Worm (Caenorhabditis elegans) whole organism, L4 larva: Measurements from ENCODE around the gene vps-2.

Experiments
- F49E8.2 ChIP-seq: sonication (generic microtip); optimal IDR thresholded peaks from 2 replicates; lab custom pipeline; 2016; ENCODE audit warnings: missing compliant biosample characterization, mild to moderate bottlenecking, missing genetic modification characterization, borderline replicate concordance
- R02D3.7 ChIP-seq: fragments of 150-350 bp; sonication (generic microtip); optimal IDR thresholded peaks from 3 replicates; lab custom pipeline; 2014; ENCODE audit warnings: missing biosample characterization, missing genetic modification characterization
- Y48G9A.11 ChIP-seq: fragments of 200-800 bp; sonication (Bioruptor generic); IDR thresholded peaks from 2 replicates; pipeline ENCODE4 v1.3.6; 2022; ENCODE audit warnings: missing genetic modification reagents, missing genetic modification characterization, missing compliant biosample characterization
- aha-1 ChIP-seq: fragments of 150-350 bp; peaks from one replicate; lab custom pipeline; 2014; ENCODE audit warnings: missing biosample characterization, missing genetic modification characterization
- ama-1 ChIP-seq: fragments of 150-350 bp; optimal IDR thresholded peaks from 2 replicates; lab custom pipeline; 2014; ENCODE audit warnings: inconsistent platforms, mixed read lengths
- ceh-44 ChIP-seq: fragments of 200-800 bp; sonication (Bioruptor generic); IDR thresholded peaks from 2 replicates; pipeline ENCODE4 v1.3.6; 2022; ENCODE audit warnings: missing genetic modification reagents, missing genetic modification characterization, missing compliant biosample characterization
- ceh-82 ChIP-seq: sonication (generic microtip); optimal IDR thresholded peaks from 2 replicates; lab custom pipeline; 2017; ENCODE audit warnings: missing biosample characterization, missing genetic modification characterization
- ces-1 ChIP-seq: fragments of 150-350 bp; sonication (generic microtip); optimal IDR thresholded peaks from 4 replicates; lab custom pipeline; 2014; ENCODE audit warnings: missing biosample characterization, missing genetic modification reagents, missing genetic modification characterization
- cey-2 ChIP-seq: sonication (generic microtip); optimal IDR thresholded peaks from 3 replicates; lab custom pipeline; 2017; ENCODE audit warnings: missing genetic modification characterization, mild to moderate bottlenecking, missing compliant biosample characterization, antibody characterized with exemption, borderline replicate concordance; ENCODE audit not compliant: insufficient read depth
- daf-16 ChIP-seq, 3 experiments: sonication (generic microtip); optimal IDR thresholded peaks; 2 replicates each; lab custom pipeline; 2016 to 2017; ENCODE audit warnings: missing genetic modification characterization in 3 of 3, missing genetic modification reagents in 3 of 3, mild to moderate bottlenecking in 2 of 3, missing compliant biosample characterization in 2 of 3, missing biosample characterization in 1 of 3, moderate library complexity in 1 of 3
- daf-19 ChIP-seq: fragments of 200-800 bp; sonication (Bioruptor generic); conservative IDR thresholded peaks from 2 replicates; pipeline ENCODE4 v1.3.6; 2022; ENCODE audit warnings: missing genetic modification characterization, missing compliant biosample characterization
- dmd-6 ChIP-seq: fragments of 200-800 bp; sonication (Bioruptor generic); IDR thresholded peaks from 2 replicates; pipeline ENCODE4 v1.3.6; 2022; ENCODE audit warnings: missing genetic modification reagents, missing genetic modification characterization, missing compliant biosample characterization
- dmd-8 ChIP-seq: fragments of 200-800 bp; sonication (Bioruptor generic); IDR thresholded peaks from 2 replicates; pipeline ENCODE4 v1.3.6; 2022; ENCODE audit warnings: missing genetic modification characterization, missing compliant biosample characterization
- dpl-1 ChIP-seq: fragments of 150-350 bp; optimal IDR thresholded peaks from 2 replicates; lab custom pipeline; 2014; ENCODE audit warnings: missing biosample characterization, missing genetic modification reagents, missing genetic modification characterization
- egl-27 ChIP-seq: sonication (generic microtip); optimal IDR thresholded peaks from 3 replicates; lab custom pipeline; 2017; ENCODE audit warnings: missing biosample characterization, missing genetic modification reagents, missing genetic modification characterization
- egl-43 ChIP-seq: fragments of 200-800 bp; sonication (Bioruptor generic); IDR thresholded peaks from 2 replicates; pipeline ENCODE4 v1.3.6; 2022; ENCODE audit warnings: missing genetic modification reagents, missing genetic modification characterization, missing compliant biosample characterization
- fos-1 ChIP-seq: fragments of 150-350 bp; optimal IDR thresholded peaks from 2 replicates; lab custom pipeline; 2014; ENCODE audit warnings: missing biosample characterization, missing genetic modification characterization
- hlh-11 ChIP-seq: fragments of 200-800 bp; sonication (Bioruptor generic); optimal IDR thresholded peaks from 2 replicates; lab custom pipeline; 2018; ENCODE audit warnings: mild to moderate bottlenecking, missing genetic modification characterization, missing compliant biosample characterization
- hlh-30 ChIP-seq: sonication (generic microtip); optimal IDR thresholded peaks from 2 replicates; lab custom pipeline; 2017; ENCODE audit warnings: antibody characterized with exemption, mild to moderate bottlenecking, missing genetic modification characterization, missing compliant biosample characterization; ENCODE audit not compliant: insufficient read depth
- hmg-1.1 ChIP-seq: fragments of 200-800 bp; sonication (Bioruptor generic); IDR thresholded peaks from 2 replicates; pipeline ENCODE4 v1.3.6; 2022; ENCODE audit warnings: missing genetic modification reagents, missing genetic modification characterization, missing compliant biosample characterization
- lim-7 ChIP-seq: fragments of 200-800 bp; sonication (Bioruptor generic); IDR thresholded peaks from 2 replicates; pipeline ENCODE4 v1.3.6; 2022; ENCODE audit warnings: missing genetic modification characterization, missing compliant biosample characterization
- lin-1 ChIP-seq: fragments of 200-800 bp; sonication (Bioruptor generic); IDR thresholded peaks from 2 replicates; pipeline ENCODE4 v1.3.6; 2022; ENCODE audit warnings: missing genetic modification reagents, missing genetic modification characterization, missing compliant biosample characterization
- lin-29 ChIP-seq: fragments of 200-800 bp; sonication (Bioruptor generic); IDR thresholded peaks from 2 replicates; pipeline ENCODE4 v1.3.6; 2022; ENCODE audit warnings: missing genetic modification reagents, missing genetic modification characterization, missing compliant biosample characterization
- lin-38 ChIP-seq: fragments of 200-800 bp; sonication (Bioruptor generic); IDR thresholded peaks from 2 replicates; pipeline ENCODE4 v1.3.6; 2022; ENCODE audit warnings: missing genetic modification reagents, missing genetic modification characterization, missing compliant biosample characterization
- lsy-2 ChIP-seq, 2 experiments: fragments of 150-350 bp in 1 of 2; sonication (generic microtip) in 1 of 2; optimal IDR thresholded peaks; 2 replicates each; lab custom pipeline; 2014 to 2017; ENCODE audit warnings: missing biosample characterization in 2 of 2, missing genetic modification characterization in 2 of 2
- mdl-1 ChIP-seq, 2 experiments: fragments of 150-350 bp in 1 of 2; sonication (generic microtip) in 1 of 2; optimal IDR thresholded peaks; 2 replicates each; lab custom pipeline; 2014 to 2017; ENCODE audit warnings: missing biosample characterization in 2 of 2, missing genetic modification characterization in 2 of 2
- mep-1 ChIP-seq: fragments of 150-350 bp; sonication (generic microtip); optimal IDR thresholded peaks from 3 replicates; lab custom pipeline; 2014; ENCODE audit warnings: missing biosample characterization, missing genetic modification characterization
- mes-2 ChIP-seq: sonication (generic microtip); optimal IDR thresholded peaks from 2 replicates; lab custom pipeline; 2016; ENCODE audit warnings: missing genotype, mild to moderate bottlenecking, missing genetic modification characterization, missing compliant biosample characterization; ENCODE audit not compliant: poor library complexity, severe bottlenecking
- mxl-3 ChIP-seq: fragments of 200-800 bp; sonication (Bioruptor generic); optimal IDR thresholded peaks from 2 replicates; lab custom pipeline; 2018; ENCODE audit warnings: mild to moderate bottlenecking, missing genetic modification characterization, missing compliant biosample characterization
- nhr-11 ChIP-seq: fragments of 150-350 bp; optimal IDR thresholded peaks from 2 replicates; lab custom pipeline; 2014; ENCODE audit warnings: missing biosample characterization, missing genetic modification characterization
- nhr-28 ChIP-seq: fragments of 150-350 bp; optimal IDR thresholded peaks from 2 replicates; lab custom pipeline; 2014; ENCODE audit warnings: missing biosample characterization, missing genetic modification characterization
- nhr-48 ChIP-seq: sonication (generic microtip); optimal IDR thresholded peaks from 2 replicates; lab custom pipeline; 2016; ENCODE audit warnings: mild to moderate bottlenecking, missing genetic modification characterization, missing compliant biosample characterization
- nhr-77 ChIP-seq: fragments of 150-350 bp; optimal IDR thresholded peaks from 2 replicates; lab custom pipeline; 2014; ENCODE audit warnings: missing biosample characterization, missing genetic modification characterization
- php-3 ChIP-seq: fragments of 200-800 bp; sonication (Bioruptor generic); IDR thresholded peaks from 2 replicates; pipeline ENCODE4 v1.3.6; 2022; ENCODE audit warnings: missing genetic modification reagents, missing genetic modification characterization, missing compliant biosample characterization
- pqm-1 ChIP-seq: sonication (generic microtip); optimal IDR thresholded peaks from 2 replicates; lab custom pipeline; 2017; ENCODE audit warnings: missing biosample characterization, missing genetic modification characterization
- saeg-2 ChIP-seq: fragments of 200-800 bp; sonication (Bioruptor generic); IDR thresholded peaks from 2 replicates; pipeline ENCODE4 v1.3.6; 2022; ENCODE audit warnings: missing genetic modification reagents, missing genetic modification characterization, missing compliant biosample characterization
- sdz-12 ChIP-seq: fragments of 200-800 bp; sonication (Bioruptor generic); optimal IDR thresholded peaks from 2 replicates; lab custom pipeline; 2018; ENCODE audit warnings: mild to moderate bottlenecking, missing genetic modification characterization, missing compliant biosample characterization
- skn-1 ChIP-seq: fragments of 150-350 bp; optimal IDR thresholded peaks from 2 replicates; lab custom pipeline; 2014; ENCODE audit warnings: missing biosample characterization, missing genetic modification characterization
- snpc-1.2 ChIP-seq: fragments of 200-800 bp; sonication (Bioruptor generic); IDR thresholded peaks from 2 replicates; pipeline ENCODE4 v1.3.6; 2022; ENCODE audit warnings: missing genetic modification reagents, missing genetic modification characterization, missing compliant biosample characterization
- snpc-4 ChIP-seq: fragments of 150-350 bp; optimal IDR thresholded peaks from 2 replicates; lab custom pipeline; 2014; ENCODE audit warnings: missing biosample characterization, missing genetic modification characterization
- spr-3 ChIP-seq: fragments of 200-800 bp; sonication (Bioruptor generic); optimal IDR thresholded peaks from 2 replicates; lab custom pipeline; 2018; ENCODE audit warnings: mild to moderate bottlenecking, missing genetic modification characterization, missing compliant biosample characterization
- unc-130 ChIP-seq: sonication (generic microtip); optimal IDR thresholded peaks from 2 replicates; lab custom pipeline; 2016; ENCODE audit warnings: missing genetic modification reagents, missing genetic modification characterization, missing compliant biosample characterization
- unc-39 ChIP-seq: sonication (generic microtip); optimal IDR thresholded peaks from 2 replicates; lab custom pipeline; 2017; ENCODE audit warnings: missing biosample characterization, missing genetic modification characterization
- zfp-3 ChIP-seq: fragments of 200-800 bp; sonication (Bioruptor generic); conservative IDR thresholded peaks from 2 replicates; pipeline ENCODE4 v1.3.6; 2022; ENCODE audit warnings: missing genetic modification reagents, missing genetic modification characterization, missing compliant biosample characterization

vps-2 gene

DNA sequence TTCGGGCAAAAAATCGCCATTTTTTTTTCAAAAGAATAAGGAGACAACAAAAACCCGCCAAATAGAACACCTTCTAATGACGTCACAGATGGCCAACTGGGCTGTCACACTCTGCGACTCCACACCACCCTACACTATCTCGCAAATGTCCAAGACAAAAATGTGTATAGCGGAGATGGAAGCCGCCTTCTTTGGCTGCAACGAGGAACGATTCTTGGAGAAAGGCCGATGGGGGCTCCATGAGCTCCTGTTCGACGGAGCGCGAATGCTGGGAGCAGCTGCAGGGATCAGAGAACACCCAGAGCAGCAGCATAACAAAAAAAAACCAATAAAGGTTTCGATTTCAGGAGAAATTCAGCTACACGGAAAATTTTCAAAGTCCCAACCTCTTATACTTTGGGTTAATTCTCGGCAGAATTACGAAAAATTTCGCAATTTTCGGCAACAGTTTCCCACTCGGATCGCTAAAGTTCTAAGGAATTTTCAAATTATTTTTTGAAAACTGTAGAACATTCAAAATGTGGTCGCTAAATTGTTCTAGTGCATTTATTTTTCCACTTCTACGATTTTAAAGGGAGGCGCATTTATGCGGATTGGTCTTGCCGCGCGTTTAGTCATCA, 37.9 kb upstream of the vps-2 start (continued):
- TF ChIP-seq nhr-48 (no peak), fos-1 (tag; lab: Kevin White, UChicago) (no peak), lin-29 (GFP tag; lab: Robert Waterston, UW) (no peak), mep-1 (peak; percentile 20), snpc-1.2 (no peak), zfp-3 (no peak), unc-130 (GFP tag; lab: Kevin White, UChicago) (no peak), lim-7 (GFP tag; lab: Robert Waterston, UW) (no peak), sdz-12 (GFP tag; lab: Kevin White, UChicago) (no peak), lsy-2 (tag; optimal IDR thresholded peaks at IDR 0.05; lab: Kevin White, UChicago) (peak in 1 of 2 experiments; percentile 60), ceh-44 (GFP tag; lab: Robert Waterston, UW) (no peak), pqm-1 (tag; lab: Kevin White, UChicago) (no peak)

DNA sequence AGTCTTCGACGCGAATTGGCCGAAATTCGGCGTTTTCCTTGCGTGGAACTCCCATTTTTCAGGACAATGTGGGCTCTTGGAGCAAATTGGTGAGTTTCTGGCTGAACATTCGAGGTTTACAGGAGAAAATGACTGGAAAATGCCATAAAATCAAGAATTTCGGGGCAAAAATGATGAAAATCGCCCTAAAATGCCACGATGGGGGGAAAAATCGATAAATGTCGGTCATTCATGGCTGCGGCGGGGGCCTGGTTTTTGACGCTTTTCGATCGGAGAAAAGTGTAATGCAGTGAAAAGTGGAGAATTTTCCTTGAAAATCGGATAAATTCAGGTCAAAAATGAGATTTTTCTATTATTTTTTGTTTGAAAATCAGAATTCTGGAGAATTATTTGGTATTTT, 37.1 kb upstream of the vps-2 start, which contains the start of the genes Y46G5A.18 and Y46G5A.47:
Y46G5A.18 (minus strand) TSS at position 101 of the 400 bp plus-strand sequence.
Y46G5A.47 (minus strand) TSS at position 146 of the 400 bp plus-strand sequence.
- TF ChIP-seq ceh-82 (tag; lab: Kevin White, UChicago): no peak
- TF ChIP-seq cey-2 (tag; lab: Kevin White, UChicago): no peak
- TF ChIP-seq Y48G9A.11 (GFP tag; lab: Robert Waterston, UW): no peak
- no peak for TF ChIP-seq zfp-3
- TF ChIP-seq unc-39 (tag; lab: Kevin White, UChicago): no peak
- no peak for TF ChIP-seq pqm-1 (tag; lab: Kevin White, UChicago)
- no peak for TF ChIP-seq spr-3 (GFP tag; lab: Kevin White, UChicago)
- no peak for TF ChIP-seq php-3 (GFP tag; lab: Robert Waterston, UW)
- TF ChIP-seq sdz-12 (GFP tag; lab: Kevin White, UChicago): no peak
- TF ChIP-seq saeg-2 (GFP tag; lab: Robert Waterston, UW): no peak
- no peak for TF ChIP-seq lin-1 (GFP tag; lab: Robert Waterston, UW)
- TF ChIP-seq nhr-48: no peak
- TF ChIP-seq fos-1 (tag; lab: Kevin White, UChicago): no peak
- no peak for TF ChIP-seq R02D3.7
- TF ChIP-seq egl-43 (GFP tag; lab: Robert Waterston, UW): no peak
- no peak for TF ChIP-seq dmd-8 (GFP tag; lab: Robert Waterston, UW)

DNA sequence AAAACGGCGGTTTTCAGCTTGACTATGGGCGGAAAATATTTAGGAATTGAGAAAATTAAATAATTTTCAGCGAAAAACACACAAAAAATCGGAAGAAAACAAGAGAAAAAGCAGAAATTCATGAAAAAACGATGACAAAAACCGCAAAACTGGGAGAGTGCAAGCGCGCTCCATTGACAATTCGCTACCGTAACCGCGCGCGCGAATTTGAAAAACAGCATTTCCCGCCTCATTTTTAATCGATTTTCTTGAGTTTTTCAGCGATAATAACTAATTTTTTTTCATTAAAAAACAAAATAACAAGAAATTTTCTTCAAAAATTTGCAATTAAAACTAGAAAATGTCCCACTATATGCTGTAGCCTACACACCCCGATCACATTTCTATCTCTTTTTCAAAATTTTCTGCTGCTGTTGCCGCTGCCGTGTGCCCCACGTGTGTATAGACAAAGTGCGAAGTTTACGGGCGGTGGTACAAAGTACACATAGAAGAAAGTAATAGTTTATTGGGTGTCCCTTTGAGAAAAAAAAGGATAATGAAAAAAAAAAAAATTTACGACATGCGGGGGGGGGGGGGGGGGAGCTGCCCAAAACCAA, 32.0 kb upstream of the vps-2 start:
- peak; percentile 97 for TF ChIP-seq lin-38
- TF ChIP-seq unc-130 (GFP tag; lab: Kevin White, UChicago): peak; percentile 29
- peak in 1 of 2 experiments; percentile 46 for TF ChIP-seq mdl-1 (tag; optimal IDR thresholded peaks at IDR 0.05; lab: Kevin White, UChicago)
- no peak for TF ChIP-seq nhr-77 (tag; lab: Kevin White, UChicago)
- peak; percentile 39 for TF ChIP-seq dpl-1 (GFP tag; lab: Kevin White, UChicago)
- TF ChIP-seq F49E8.2 (tag; lab: Kevin White, UChicago): peak; percentile 67
- TF ChIP-seq ces-1 (GFP tag; lab: Kevin White, UChicago): no peak
- TF ChIP-seq nhr-28 (tag; lab: Kevin White, UChicago): peak; percentile 77
- TF ChIP-seq snpc-1.2: peak; percentile 29; the same call in 1 of the 2 replicates
- TF ChIP-seq skn-1 (tag; lab: Kevin White, UChicago): no peak
- peak; percentile 46 for TF ChIP-seq mep-1
- TF ChIP-seq hlh-30 (tag; lab: Kevin White, UChicago): peak; percentile 40
- peak; percentile 44 for TF ChIP-seq dmd-6 (GFP tag; lab: Robert Waterston, UW)
- peak; percentile 45 for TF ChIP-seq hlh-11 (tag; lab: Kevin White, UChicago)
- TF ChIP-seq daf-16 (GFP tag; optimal IDR thresholded peaks at IDR 0.05; lab: Kevin White, UChicago): no peak
- no peak for TF ChIP-seq daf-16 (tag; optimal IDR thresholded peaks at IDR 0.05; lab: Kevin White, UChicago)
- 0 out of 2 replicates have a peak, but pooled peaks have one; percentile 24 for TF ChIP-seq hmg-1.1 (GFP tag; lab: Robert Waterston, UW)
- no peak for TF ChIP-seq daf-19 (GFP tag; lab: Robert Waterston, UW)
- peak; percentile 68 to 89 for TF ChIP-seq lsy-2 (tag; optimal IDR thresholded peaks at IDR 0.05; lab: Kevin White, UChicago)
- peak; percentile 84 for TF ChIP-seq mxl-3
- TF ChIP-seq snpc-4: no peak
- peak; percentile 38 for TF ChIP-seq aha-1 (tag; lab: Kevin White, UChicago)
- peak; percentile 80 for TF ChIP-seq nhr-11 (tag; lab: Kevin White, UChicago)
- TF ChIP-seq mes-2 (tag; lab: Kevin White, UChicago): peak; percentile 20
- TF ChIP-seq ama-1: peak; percentile 4
- no peak for TF ChIP-seq egl-43 (GFP tag; lab: Robert Waterston, UW)
- no peak for TF ChIP-seq egl-27 (tag; lab: Kevin White, UChicago)
- peak; percentile 76 for TF ChIP-seq Y48G9A.11 (GFP tag; lab: Robert Waterston, UW)
- TF ChIP-seq, all 104 proteins: peak for 19
